Fruit fly (Drosophila melanogaster) whole organism, embryonic: ENCODE measurements around the gene CG44001.

Experiments
- BEAF-32 ChIP-seq: fragments of 200-800 bp; sonication (Bioruptor generic); optimal IDR thresholded peaks from 3 replicates; lab custom pipeline; 2017; ENCODE audit warnings: missing biosample characterization, missing genetic modification characterization, mild to moderate bottlenecking, moderate library complexity, missing genetic modification reagents
- C15 ChIP-seq: fragments of 200-800 bp; sonication (Bioruptor generic); IDR thresholded peaks from 3 replicates; pipeline ENCODE4 v1.3.6; 2022; ENCODE audit warnings: missing biosample characterization, missing genetic modification characterization
- CG10979 ChIP-seq: fragments of 200-800 bp; sonication (Bioruptor generic); optimal IDR thresholded peaks from 2 replicates; lab custom pipeline; 2018; ENCODE audit warnings: missing biosample characterization, mild to moderate bottlenecking, missing genetic modification characterization, moderate library complexity
- CG16813 ChIP-seq: fragments of 200-800 bp; sonication (Bioruptor generic); IDR thresholded peaks from 3 replicates; pipeline ENCODE4 v1.3.6; 2022; ENCODE audit warnings: missing biosample characterization, missing genetic modification characterization; ENCODE audit not compliant: partially characterized antibody
- CG1832 ChIP-seq: fragments of 200-800 bp; sonication (Bioruptor generic); optimal IDR thresholded peaks from 2 replicates; lab custom pipeline; 2017; ENCODE audit warnings: missing biosample characterization, mild to moderate bottlenecking, missing genetic modification characterization, inconsistent platforms
- CG18619 ChIP-seq: fragments of 200-800 bp; sonication (Bioruptor generic); optimal IDR thresholded peaks from 3 replicates; lab custom pipeline; 2017; ENCODE audit warnings: missing biosample characterization, mild to moderate bottlenecking, missing genetic modification characterization
- CG2202 ChIP-seq: fragments of 200-800 bp; sonication (Bioruptor generic); optimal IDR thresholded peaks from 2 replicates; lab custom pipeline; 2018; ENCODE audit warnings: missing biosample characterization, mild to moderate bottlenecking, missing genetic modification characterization
- CG2678 ChIP-seq: fragments of 200-800 bp; sonication (Bioruptor generic); optimal IDR thresholded peaks from 3 replicates; lab custom pipeline; 2019; ENCODE audit warnings: missing biosample characterization, mild to moderate bottlenecking, missing genetic modification characterization, moderate library complexity
- CG2712 ChIP-seq: fragments of 200-800 bp; optimal IDR thresholded peaks from 3 replicates; lab custom pipeline; 2019; ENCODE audit warnings: missing biosample characterization, mild to moderate bottlenecking, missing genetic modification characterization, moderate library complexity
- CG2889 ChIP-seq: fragments of 200-800 bp; sonication (Bioruptor generic); IDR thresholded peaks from 3 replicates; pipeline ENCODE4 v1.3.6; 2022; ENCODE audit warnings: missing biosample characterization, missing genetic modification characterization
- CG34376 ChIP-seq: fragments of 200-800 bp; sonication (Bioruptor generic); optimal IDR thresholded peaks from 2 replicates; lab custom pipeline; 2018; ENCODE audit warnings: missing biosample characterization, mild to moderate bottlenecking, missing genetic modification characterization
- CG3726 ChIP-seq: fragments of 200-800 bp; sonication (Bioruptor generic); IDR thresholded peaks from 3 replicates; pipeline ENCODE4, ENCODE4 v1.3.6; 2022; ENCODE audit warnings: missing biosample characterization, missing genetic modification characterization
- CG5180 ChIP-seq: fragments of 200-800 bp; sonication (Bioruptor generic); optimal IDR thresholded peaks from 3 replicates; lab custom pipeline; 2017; ENCODE audit warnings: missing biosample characterization, missing genetic modification characterization, mild to moderate bottlenecking, moderate library complexity, missing genetic modification reagents
- CG7839 ChIP-seq: fragments of 200-800 bp; sonication (Bioruptor generic); optimal IDR thresholded peaks from 3 replicates; lab custom pipeline; 2018; ENCODE audit warnings: missing biosample characterization, mild to moderate bottlenecking, missing genetic modification characterization, moderate library complexity
- CG7963 ChIP-seq: fragments of 200-800 bp; sonication (Bioruptor generic); IDR thresholded peaks from 3 replicates; pipeline ENCODE4 v1.3.6; 2022; ENCODE audit warnings: missing biosample characterization, missing genetic modification characterization; ENCODE audit not compliant: partially characterized antibody
- CG9437 ChIP-seq: fragments of 200-800 bp; sonication (Bioruptor generic); optimal IDR thresholded peaks from 2 replicates; lab custom pipeline; 2018; ENCODE audit warnings: missing biosample characterization, mild to moderate bottlenecking, missing genetic modification characterization
- CG9609 ChIP-seq: fragments of 200-800 bp; sonication (Bioruptor generic); optimal IDR thresholded peaks from 3 replicates; lab custom pipeline; 2016; ENCODE audit warnings: missing biosample characterization, missing genetic modification characterization
- CHES-1-like ChIP-seq: fragments of 200-800 bp; sonication (Bioruptor generic); optimal IDR thresholded peaks from 2 replicates; lab custom pipeline; 2016; ENCODE audit warnings: missing biosample characterization, missing genetic modification characterization
- Dll ChIP-seq: fragments of 200-800 bp; sonication (Bioruptor generic); IDR thresholded peaks from 4 replicates; pipeline ENCODE4 v1.3.6; 2022; ENCODE audit warnings: missing biosample characterization, missing genetic modification characterization; ENCODE audit not compliant: partially characterized antibody
- Eip74EF ChIP-seq, 2 experiments: fragments of 200-800 bp in 1 of 2; fragments of >200 bp in 1 of 2; sonication (Bioruptor generic) in 1 of 2; optimal IDR thresholded peaks; 2 replicates each; lab custom pipeline; 2017 to 2019; ENCODE audit warnings: missing biosample characterization in 2 of 2, missing genetic modification characterization in 2 of 2, mild to moderate bottlenecking in 1 of 2, moderate library complexity in 1 of 2
- Elba2 ChIP-seq: fragments of 200-800 bp; sonication (Bioruptor generic); optimal IDR thresholded peaks from 3 replicates; lab custom pipeline; 2016; ENCODE audit warnings: missing biosample characterization, missing genetic modification characterization
- Fer1 ChIP-seq: fragments of 200-800 bp; sonication (Bioruptor generic); optimal IDR thresholded peaks from 2 replicates; lab custom pipeline; 2017; ENCODE audit warnings: missing biosample characterization, mild to moderate bottlenecking, missing genetic modification characterization
- Gsc ChIP-seq: fragments of 200-800 bp; sonication (Bioruptor generic); IDR thresholded peaks from 2 replicates; pipeline ENCODE4 v1.3.6; 2022; ENCODE audit warnings: missing biosample characterization, missing genetic modification characterization
- HmgD ChIP-seq: fragments of 200-800 bp; sonication (Bioruptor generic); optimal IDR thresholded peaks from 3 replicates; lab custom pipeline; 2016; ENCODE audit warnings: missing biosample characterization, missing genetic modification characterization
- Med ChIP-seq: fragments of 200-800 bp; sonication (Bioruptor generic); peaks from one replicate; lab custom pipeline; 2016; ENCODE audit warnings: missing biosample characterization, missing genetic modification characterization, mild to moderate bottlenecking, inconsistent platforms, moderate library complexity
- NC2β ChIP-seq: fragments of 200-800 bp; sonication (Bioruptor generic); optimal IDR thresholded peaks from 2 replicates; lab custom pipeline; 2016; ENCODE audit warnings: missing biosample characterization, missing genetic modification characterization
- NK7.1 ChIP-seq: fragments of 200-800 bp; sonication (Bioruptor generic); optimal IDR thresholded peaks from 3 replicates; lab custom pipeline; 2016; ENCODE audit warnings: missing biosample characterization, missing genetic modification characterization
- Nf-YB ChIP-seq: fragments of 200-800 bp; sonication (Bioruptor generic); optimal IDR thresholded peaks from 3 replicates; lab custom pipeline; 2019; ENCODE audit warnings: missing biosample characterization, mild to moderate bottlenecking, missing genetic modification characterization, moderate library complexity
- Oaz ChIP-seq: fragments of 200-800 bp; sonication (Bioruptor generic); IDR thresholded peaks from 2 replicates; pipeline ENCODE4 v1.3.6; 2022; ENCODE audit warnings: missing biosample characterization, missing genetic modification characterization
- Poxn ChIP-seq: fragments of 200-800 bp; sonication (Bioruptor generic); IDR thresholded peaks from 2 replicates; pipeline ENCODE4 v1.3.6; 2022; ENCODE audit warnings: missing biosample characterization, missing genetic modification characterization
- Rx ChIP-seq: fragments of 200-800 bp; sonication (Bioruptor generic); IDR thresholded peaks from 2 replicates; pipeline ENCODE4 v1.3.6; 2022; ENCODE audit warnings: missing biosample characterization, missing genetic modification characterization
- abd-A ChIP-seq: fragments of 200-800 bp; sonication (Bioruptor generic); optimal IDR thresholded peaks from 3 replicates; lab custom pipeline; 2019; ENCODE audit warnings: missing biosample characterization, mild to moderate bottlenecking, missing genetic modification characterization, moderate library complexity
- bigmax ChIP-seq: fragments of 200-800 bp; sonication (Bioruptor generic); optimal IDR thresholded peaks from 2 replicates; lab custom pipeline; 2018; ENCODE audit warnings: missing biosample characterization, mild to moderate bottlenecking, missing genetic modification characterization
- eve ChIP-seq, 2 experiments: fragments of >200 bp; optimal IDR thresholded peaks; 2 replicates each; lab custom pipeline; 2017; ENCODE audit warnings: missing biosample characterization in 2 of 2, missing genetic modification characterization in 2 of 2
- fu2 ChIP-seq: fragments of 200-800 bp; sonication (Bioruptor generic); optimal IDR thresholded peaks from 2 replicates; lab custom pipeline; 2016; ENCODE audit warnings: missing biosample characterization, missing genetic modification characterization
- hb ChIP-seq: fragments of 200-800 bp; sonication (Bioruptor generic); IDR thresholded peaks from 3 replicates; pipeline ENCODE4 v1.3.6; 2022; ENCODE audit warnings: missing biosample characterization, missing genetic modification characterization; ENCODE audit not compliant: partially characterized antibody
- nerfin-2 ChIP-seq: fragments of 200-800 bp; sonication (Bioruptor generic); IDR thresholded peaks from 2 replicates; pipeline ENCODE4 v1.3.6; 2022; ENCODE audit warnings: missing biosample characterization, missing genetic modification characterization; ENCODE audit not compliant: partially characterized antibody
- otp ChIP-seq: fragments of 200-800 bp; sonication (Bioruptor generic); IDR thresholded peaks from 3 replicates; pipeline ENCODE4, ENCODE4 v1.3.6; 2022; ENCODE audit warnings: missing biosample characterization, missing genetic modification characterization
- p53 ChIP-seq: fragments of 200-800 bp; sonication (Bioruptor generic); optimal IDR thresholded peaks from 2 replicates; lab custom pipeline; 2016; ENCODE audit warnings: missing biosample characterization, missing genetic modification characterization
- prd ChIP-seq, 3 experiments: fragments of >200 bp in 2 of 3; fragments of 200-800 bp in 1 of 3; sonication (Bioruptor generic) in 1 of 3; optimal IDR thresholded peaks in 2 of 3; IDR thresholded peaks in 1 of 3; 2 replicates in 2 of 3; 3 replicates in 1 of 3; pipeline versions ENCODE4 v1.3.6 to Lab custom; 2017 to 2022; ENCODE audit warnings: missing biosample characterization in 1 of 3, missing genetic modification characterization in 1 of 3
- row ChIP-seq: fragments of 200-800 bp; sonication (Bioruptor generic); IDR thresholded peaks from 3 replicates; pipeline ENCODE4 v1.3.6; 2022; ENCODE audit warnings: missing biosample characterization, missing genetic modification characterization
- sens-2 ChIP-seq: fragments of 200-800 bp; sonication (Bioruptor generic); IDR thresholded peaks from 2 replicates; pipeline ENCODE4 v1.3.6; 2022; ENCODE audit warnings: missing biosample characterization, missing genetic modification characterization
- slbo ChIP-seq: fragments of 200-800 bp; sonication (Bioruptor generic); IDR thresholded peaks from 2 replicates; pipeline ENCODE4 v1.3.6; 2022; ENCODE audit warnings: missing biosample characterization, missing genetic modification characterization
- sqz ChIP-seq: fragments of 200-800 bp; sonication (Bioruptor generic); optimal IDR thresholded peaks from 3 replicates; lab custom pipeline; 2018; ENCODE audit warnings: missing biosample characterization, mild to moderate bottlenecking, missing genetic modification characterization
- trh ChIP-seq: fragments of 200-800 bp; sonication (Bioruptor generic); optimal IDR thresholded peaks from 2 replicates; lab custom pipeline; 2016; ENCODE audit warnings: missing biosample characterization, missing genetic modification characterization
- twi ChIP-seq: fragments of 200-800 bp; optimal IDR thresholded peaks from 2 replicates; lab custom pipeline; 2019; ENCODE audit warnings: missing biosample characterization, mild to moderate bottlenecking, missing genetic modification characterization, moderate library complexity
- yki ChIP-seq: fragments of >200 bp; optimal IDR thresholded peaks from 3 replicates; lab custom pipeline; 2018
- zfh1 ChIP-seq: fragments of 200-800 bp; sonication (Bioruptor generic); IDR thresholded peaks from 3 replicates; pipeline ENCODE4 v1.3.6; 2022; ENCODE audit warnings: missing biosample characterization, missing genetic modification characterization

Gene CG44001

DNA sequence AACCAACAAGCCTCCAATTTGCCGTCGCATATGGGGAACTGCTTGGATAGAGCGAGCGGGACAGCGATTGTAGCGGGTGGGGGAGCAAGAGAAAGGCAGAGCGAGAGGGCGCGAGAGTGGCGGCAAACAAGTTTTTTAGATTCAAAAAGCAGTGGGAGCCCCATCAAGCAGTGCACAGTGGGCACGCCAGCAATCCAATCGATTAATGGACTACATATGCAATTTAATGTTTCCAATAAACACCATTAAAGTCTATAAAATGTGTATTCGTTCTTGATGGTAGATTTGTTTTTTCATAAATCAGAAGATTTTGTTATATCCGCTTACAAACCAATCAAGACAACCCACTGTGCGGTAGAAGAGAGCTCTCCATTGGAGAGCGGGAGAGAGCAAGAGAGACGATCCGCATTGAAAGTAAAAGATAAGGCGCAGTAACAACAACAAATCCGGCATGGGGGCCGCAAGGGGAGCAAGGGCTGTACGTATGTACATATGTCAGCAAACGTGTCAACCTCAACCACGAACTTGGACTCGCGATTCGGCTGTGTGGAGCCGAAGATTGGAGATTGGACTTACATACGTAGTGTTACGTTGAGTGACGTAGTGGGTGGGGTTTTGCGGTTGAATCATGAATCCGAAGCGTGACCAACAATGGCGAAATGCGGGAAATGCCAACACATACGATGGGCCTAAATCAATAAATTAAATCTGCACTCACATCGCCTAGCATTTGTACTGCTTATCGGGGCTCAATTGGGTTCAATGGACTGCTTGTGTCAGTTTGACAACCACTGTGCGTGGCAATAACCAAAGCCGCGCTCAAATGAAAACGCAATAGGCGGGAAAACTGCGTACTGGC lies 45.4 kb upstream of the CG44001 start (continued):
- no peak for TF ChIP-seq prd (optimal IDR thresholded peaks at IDR 0.05; lab: Kevin White, UChicago)
- peak; percentile 99 for TF ChIP-seq prd (GFP tag; IDR thresholded peaks at IDR 0.05; lab: Robert Waterston, UW)
- peak; percentile 99 for TF ChIP-seq sens-2 (GFP tag; lab: Robert Waterston, UW)
- peak; percentile 100 for TF ChIP-seq Med (GFP tag; lab: Kevin White, UChicago)
- peak; percentile 98 for TF ChIP-seq sqz (GFP tag; lab: Kevin White, UChicago)
- TF ChIP-seq CG18619 (GFP tag; lab: Kevin White, UChicago), result peak; percentile 98
- peak; percentile 99 for TF ChIP-seq HmgD (GFP tag; lab: Kevin White, UChicago)
- TF ChIP-seq CG2678 (tag; lab: Kevin White, UChicago), result peak; percentile 99
- TF ChIP-seq hb (GFP tag; lab: Robert Waterston, UW), result peak; percentile 81; the same call in 1 of the 3 replicates
- peak; percentile 99 for TF ChIP-seq CG2889 (GFP tag; lab: Robert Waterston, UW)
- peak; percentile 96 for TF ChIP-seq twi
- TF ChIP-seq Gsc (GFP tag; lab: Robert Waterston, UW), result no peak; the same call in 1 of the 2 replicates
- peak; percentile 99 for TF ChIP-seq Rx (GFP tag; lab: Robert Waterston, UW)
- TF ChIP-seq trh (GFP tag; lab: Kevin White, UChicago), result peak; percentile 98
- TF ChIP-seq fu2 (GFP tag; lab: Kevin White, UChicago), result peak; percentile 99
- TF ChIP-seq Oaz, result peak; percentile 98
- peak; percentile 99 for TF ChIP-seq CHES-1-like (GFP tag; lab: Kevin White, UChicago)
- TF ChIP-seq CG2202, result peak; percentile 99
- TF ChIP-seq eve (GFP tag; optimal IDR thresholded peaks at IDR 0.05; lab: Kevin White, UChicago), result peak; percentile 40 to 97
- TF ChIP-seq abd-A (tag; lab: Kevin White, UChicago), result peak; percentile 96
- TF ChIP-seq CG7963 (GFP tag; lab: Robert Waterston, UW), result peak; percentile 70
- peak; percentile 78 for TF ChIP-seq Elba2 (GFP tag; lab: Kevin White, UChicago)
- TF ChIP-seq Fer1 (GFP tag; lab: Kevin White, UChicago), result peak; percentile 98
- peak; percentile 98 for TF ChIP-seq p53 (GFP tag; lab: Kevin White, UChicago)
- TF ChIP-seq NC2β, result peak; percentile 99
- peak; percentile 98 for TF ChIP-seq NK7.1
- TF ChIP-seq Eip74EF (GFP tag; optimal IDR thresholded peaks at IDR 0.05; lab: Kevin White, UChicago), result peak; percentile 91 to 97
- TF ChIP-seq CG1832 (GFP tag; lab: Kevin White, UChicago), result peak; percentile 95
- TF ChIP-seq yki (lab: Kevin White, UChicago), result peak; percentile 61
- TF ChIP-seq BEAF-32 (GFP tag; lab: Kevin White, UChicago), result peak; percentile 24
- peak; percentile 97 for TF ChIP-seq CG34376
- TF ChIP-seq zfh1 (GFP tag; lab: Robert Waterston, UW), result peak; percentile 100
- peak; percentile 99 for TF ChIP-seq CG7839 (tag; lab: Kevin White, UChicago)
- peak; percentile 97 for TF ChIP-seq C15 (GFP tag; lab: Robert Waterston, UW)
- peak; percentile 80 for TF ChIP-seq bigmax (GFP tag; lab: Kevin White, UChicago)
- peak; percentile 99 for TF ChIP-seq CG9609 (GFP tag; lab: Kevin White, UChicago)
- TF ChIP-seq CG5180, result peak; percentile 93
- peak; percentile 74 for TF ChIP-seq nerfin-2
- peak; percentile 99 for TF ChIP-seq CG2712 (tag; lab: Kevin White, UChicago)
- TF ChIP-seq Poxn (GFP tag; lab: Robert Waterston, UW), result peak; percentile 96
- peak; percentile 97 for TF ChIP-seq CG9437 (GFP tag; lab: Kevin White, UChicago)
- peak; percentile 99 for TF ChIP-seq CG10979 (tag; lab: Kevin White, UChicago)
- TF ChIP-seq Dll (GFP tag; lab: Robert Waterston, UW), result peak; percentile 59; the same call in 1 of the 4 replicates
- TF ChIP-seq Nf-YB (GFP tag; lab: Kevin White, UChicago), result peak; percentile 90
- peak; percentile 99 for TF ChIP-seq row (GFP tag; lab: Robert Waterston, UW)
- TF ChIP-seq CG16813 (GFP tag; lab: Robert Waterston, UW), result peak; percentile 65
- TF ChIP-seq slbo, result peak; percentile 99
- peak; percentile 99 for TF ChIP-seq otp
- peak; percentile 99 for TF ChIP-seq CG3726
